Worm (Caenorhabditis elegans): ENCODE data around the gene taf-8.
"Not testable (repeated sequence)": the region's sequence is repeated elsewhere in the genome, so short reads cannot be mapped to it uniquely, and the experiment has no call there.

Gene taf-8

DNA sequence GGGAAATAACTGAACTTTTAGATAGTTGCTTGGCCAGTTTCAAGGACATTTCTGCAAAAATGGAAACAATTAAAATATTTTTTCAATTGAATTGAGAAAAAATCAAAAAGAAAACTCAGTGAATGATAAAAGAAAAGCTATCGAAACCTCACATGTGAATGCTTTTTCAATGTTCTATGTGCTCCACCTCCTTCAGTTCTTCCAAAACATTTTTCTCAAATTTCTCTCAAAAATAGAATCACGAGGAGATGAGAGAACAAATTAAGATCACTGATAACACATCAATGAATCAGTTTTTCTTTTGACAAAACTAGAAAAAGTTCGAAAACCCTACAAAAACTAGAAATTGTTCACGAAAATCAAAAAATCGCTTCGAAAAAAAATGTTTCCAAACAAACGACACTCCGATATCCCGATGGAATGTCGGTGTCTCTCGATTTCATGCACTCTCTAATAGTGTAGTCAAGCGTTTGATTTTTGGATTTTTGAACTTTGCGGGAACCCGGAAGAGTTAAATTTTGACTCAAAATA, 17.6 kb downstream of the taf-8 start, which contains the start of gene ZK1320.9:
TSS of gene ZK1320.9 (minus strand) at position 51 of the 531 bp plus-strand sequence.
- TF ChIP-seq unc-62 (GFP tag; optimal IDR thresholded peaks at IDR 0.05) = no peak

DNA sequence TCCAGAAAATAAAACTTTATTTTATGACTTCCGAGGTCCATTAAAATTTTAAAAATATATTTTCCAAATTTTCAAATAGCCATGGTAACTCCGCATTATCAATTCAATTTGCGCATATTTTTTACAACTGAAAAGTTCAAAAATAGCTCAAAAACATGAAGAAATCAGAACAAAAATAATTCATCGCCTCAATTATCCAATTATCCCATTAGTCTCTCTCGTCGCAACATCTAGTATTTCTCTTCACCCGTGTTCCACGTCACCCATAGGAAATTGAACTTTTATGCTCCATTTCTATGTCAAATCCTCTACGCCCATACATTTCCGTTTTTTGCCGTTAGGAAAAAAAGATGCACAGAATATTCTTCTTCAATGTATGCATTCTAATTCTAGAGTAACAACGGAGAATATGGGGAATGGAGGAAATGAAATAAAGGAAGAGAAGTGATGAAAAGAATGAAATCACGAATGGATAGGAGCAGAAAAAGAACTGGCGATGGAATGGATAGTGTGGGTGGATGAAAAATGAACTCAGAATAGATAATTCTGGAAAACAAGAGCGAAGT, 21.0 kb downstream of the taf-8 start:
- no peak for TF ChIP-seq unc-62 (GFP tag; optimal IDR thresholded peaks at IDR 0.05)

DNA sequence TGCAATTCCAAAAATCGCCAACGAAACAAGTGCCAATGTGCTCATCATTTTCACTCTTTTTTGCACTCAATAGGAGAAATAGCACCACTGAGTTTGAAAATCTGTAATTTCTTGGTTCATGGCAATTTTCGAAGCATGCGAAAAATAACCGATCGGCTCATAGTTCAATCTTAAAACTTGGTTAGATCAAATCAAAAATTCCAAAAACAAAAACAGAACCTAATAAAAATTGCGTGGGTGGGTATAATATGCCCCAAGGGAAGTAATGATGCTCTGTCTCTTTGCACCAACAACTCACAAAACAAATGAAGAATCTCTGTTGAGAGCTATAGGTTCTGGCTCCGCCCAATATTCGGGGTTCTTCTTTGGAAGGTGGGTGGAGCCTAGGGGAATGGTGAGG, 22.7 kb downstream of the taf-8 start, which contains the start of gene nlp-11:
TSS of gene nlp-11 (minus strand) at position 101 of the 400 bp plus-strand sequence.
- TF ChIP-seq unc-62 (GFP tag; optimal IDR thresholded peaks at IDR 0.05) = no peak

DNA sequence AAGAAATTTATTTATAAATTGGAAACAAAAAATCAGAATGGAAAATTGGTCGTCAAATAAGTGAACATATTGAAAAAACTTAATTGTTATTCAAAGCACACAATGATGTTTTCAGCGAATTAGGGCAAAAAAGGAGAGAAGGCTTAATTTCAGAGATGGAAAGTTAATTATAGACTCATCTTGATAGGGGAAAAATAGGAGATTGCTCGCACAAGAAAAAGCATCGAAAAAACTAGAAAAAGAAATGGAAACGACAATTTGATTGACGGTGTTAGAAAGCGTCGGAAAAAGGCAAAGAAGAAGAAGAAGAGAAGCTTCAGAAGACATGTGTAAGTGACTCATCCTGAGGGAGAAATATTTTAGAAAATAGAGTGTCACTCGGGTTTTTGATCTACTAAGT, 26.8 kb downstream of the taf-8 start:
- TF ChIP-seq unc-62 (GFP tag; optimal IDR thresholded peaks at IDR 0.05) = no peak

DNA sequence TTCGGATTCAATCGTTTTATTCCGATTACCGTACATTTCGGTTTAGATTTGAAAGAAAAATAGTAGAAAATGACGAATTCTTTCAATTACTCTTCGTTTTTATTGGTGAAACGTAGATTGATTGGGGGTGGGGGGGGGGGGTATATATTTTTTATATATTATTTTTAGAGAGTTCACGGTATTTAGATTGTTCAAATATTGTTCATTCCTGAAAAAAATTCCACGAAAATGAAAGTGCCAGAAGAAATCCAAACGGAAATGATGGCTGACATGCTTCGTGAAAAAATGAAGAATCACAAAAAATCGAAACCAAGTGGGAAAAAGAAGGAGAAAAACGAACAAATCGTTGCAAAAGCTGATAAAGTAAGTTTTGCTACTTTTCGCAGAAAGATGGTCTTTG, 31.2 kb downstream of the taf-8 start, which contains the start of the genes Y53C12A.8 and Y53C12A.7:
TSS of gene Y53C12A.8 (minus strand) at position 101 of the 400 bp plus-strand sequence.
TSS of gene Y53C12A.7 (plus strand) at position 181 of the 400 bp plus-strand sequence.
- TF ChIP-seq unc-62 (GFP tag; optimal IDR thresholded peaks at IDR 0.05) = no peak

DNA sequence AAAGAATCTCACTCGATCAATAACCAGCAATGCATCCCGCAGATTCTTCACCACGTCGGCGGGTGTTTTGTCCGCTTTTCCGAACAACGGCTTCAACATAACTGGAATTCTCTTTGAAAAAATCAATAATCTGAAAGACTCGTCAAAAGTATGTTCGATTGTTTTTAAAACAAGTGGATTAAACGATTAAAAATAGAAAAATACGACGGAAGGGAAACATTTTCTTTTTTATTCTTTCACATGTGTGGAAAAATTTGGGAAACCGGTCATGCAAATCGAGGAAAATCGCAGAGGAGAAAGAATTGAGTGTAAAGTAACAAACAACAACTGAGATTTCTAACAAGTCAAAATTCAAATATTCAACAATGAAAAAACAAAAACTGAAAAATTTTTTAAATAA, 34.5 kb downstream of the taf-8 start, which contains the start of gene mop-25.2:
TSS of gene mop-25.2 (minus strand) at position 101 of the 400 bp plus-strand sequence.
- TF ChIP-seq unc-62 (GFP tag; optimal IDR thresholded peaks at IDR 0.05) = no peak

DNA sequence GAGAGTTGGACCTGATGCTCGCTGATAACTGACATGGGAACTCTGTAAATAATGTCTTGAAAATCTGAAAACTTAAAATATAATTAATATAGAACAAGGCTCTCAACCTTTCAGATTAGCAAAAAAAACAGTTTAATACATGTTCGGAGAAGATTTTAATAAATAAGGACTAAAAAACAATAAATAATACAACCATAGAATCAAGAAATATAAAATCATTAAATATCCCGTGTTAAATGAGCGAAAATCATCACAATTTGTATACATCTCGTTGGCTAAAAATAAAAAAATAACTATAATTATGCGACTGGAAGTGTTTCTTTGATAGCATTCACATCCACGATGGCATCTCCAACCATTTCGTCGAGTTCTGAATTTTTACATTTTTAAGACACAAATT, 35.6 kb downstream of the taf-8 start, which contains the start of gene Y53C12A.10:
TSS of gene Y53C12A.10 (minus strand) at position 101 of the 400 bp plus-strand sequence.
- TF ChIP-seq unc-62 (GFP tag; optimal IDR thresholded peaks at IDR 0.05) = no peak

DNA sequence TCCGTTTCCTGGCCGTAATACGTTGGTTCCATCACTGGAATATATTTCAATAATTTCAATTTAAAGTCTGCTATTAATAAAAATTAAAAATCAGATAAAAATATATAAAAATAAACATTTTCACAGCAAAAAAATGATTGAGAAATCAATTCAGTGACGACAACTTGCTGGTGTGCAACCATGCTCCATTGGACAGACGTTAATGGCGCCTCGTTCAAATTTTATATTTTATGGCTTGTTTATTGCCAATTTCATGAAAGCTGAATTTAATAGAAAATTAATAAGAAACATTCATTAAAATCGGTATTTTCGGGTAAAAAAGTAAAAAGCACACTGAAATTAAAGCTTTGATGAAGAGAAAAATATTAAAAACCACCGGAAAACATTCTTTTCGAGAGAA, 37.1 kb downstream of the taf-8 start, which contains the start of gene Y53C12A.3:
TSS of gene Y53C12A.3 (minus strand) at position 34 of the 400 bp plus-strand sequence.
- TF ChIP-seq unc-62 (GFP tag; optimal IDR thresholded peaks at IDR 0.05) = no peak

DNA sequence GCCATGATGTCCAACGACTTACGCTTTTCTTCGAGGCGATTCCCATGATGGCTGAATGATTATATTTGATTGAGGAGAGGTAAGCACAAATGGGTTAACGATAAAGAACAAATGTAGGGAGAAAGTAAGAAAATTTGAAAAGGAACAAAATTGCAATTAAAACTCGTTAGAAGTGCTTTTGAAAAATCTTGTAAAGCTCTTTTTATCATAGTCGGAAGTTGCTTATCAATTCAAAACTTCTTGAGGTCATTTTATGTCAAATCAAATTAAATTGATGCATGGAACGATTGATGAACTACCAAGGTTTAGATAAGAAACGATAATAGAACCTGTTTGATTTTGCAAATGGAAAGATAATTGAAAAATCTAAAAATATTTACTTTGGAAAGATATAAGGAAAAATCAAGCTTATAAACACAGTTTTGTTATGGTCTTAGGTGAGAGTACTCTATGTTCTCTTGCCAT, 39.7 kb downstream of the taf-8 start, which contains the start of gene glt-5:
TSS of gene glt-5 (minus strand) at position 51 of the 465 bp plus-strand sequence.
- TF ChIP-seq unc-62 (GFP tag; optimal IDR thresholded peaks at IDR 0.05) = no peak

DNA sequence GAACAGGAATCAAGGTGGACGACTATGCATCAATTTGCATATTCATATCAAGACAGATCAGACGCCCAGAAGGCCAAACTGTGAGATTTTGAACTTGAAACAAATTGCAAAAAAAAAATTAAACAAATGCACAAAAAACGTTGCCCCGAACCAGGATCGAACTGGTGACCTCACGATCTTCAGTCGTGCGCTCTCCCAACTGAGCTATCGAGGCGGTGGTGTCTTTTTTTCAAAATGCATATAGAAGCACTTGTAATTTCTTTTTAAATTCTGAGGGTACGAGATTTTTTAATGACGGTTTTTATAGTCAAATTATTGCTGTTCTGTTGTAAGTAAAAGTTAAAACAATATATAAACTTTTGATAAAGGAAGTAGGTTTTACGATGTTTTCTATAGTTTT, 44.0 kb downstream of the taf-8 start:
- TF ChIP-seq unc-62 (GFP tag; optimal IDR thresholded peaks at IDR 0.05) = no peak

DNA sequence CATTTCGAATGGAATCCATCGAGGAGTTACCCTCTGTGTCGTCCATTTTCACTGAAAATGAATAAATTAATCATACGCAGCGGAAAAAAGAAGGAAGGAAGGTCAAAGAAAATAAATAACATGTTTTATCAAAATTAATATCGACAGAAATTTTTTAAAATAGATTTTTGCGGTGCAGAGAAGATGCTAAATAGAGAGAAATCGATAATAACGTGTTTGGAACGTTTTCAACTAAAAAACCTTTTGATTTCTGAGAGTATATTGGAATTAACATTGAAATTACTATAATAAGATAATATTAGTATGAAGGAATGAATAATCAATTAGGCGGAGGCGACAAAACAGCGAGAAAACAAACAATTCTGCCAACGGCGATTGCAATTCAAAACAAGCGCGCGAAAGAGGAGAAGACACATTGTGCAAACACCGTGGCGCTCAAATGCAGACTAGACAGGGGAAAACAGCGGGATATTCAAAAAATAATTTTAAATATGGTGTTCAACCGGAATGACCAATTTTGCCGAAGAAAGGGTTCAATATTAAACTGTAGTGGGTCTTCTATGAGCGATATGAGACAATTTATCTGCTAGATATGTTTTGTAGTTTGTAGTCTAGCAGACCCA, 47.4 kb downstream of the taf-8 start, which contains the start of gene wee-1.3:
TSS of gene wee-1.3 (minus strand) at position 51 of the 623 bp plus-strand sequence.
- TF ChIP-seq unc-62 (GFP tag; optimal IDR thresholded peaks at IDR 0.05) = no peak

DNA sequence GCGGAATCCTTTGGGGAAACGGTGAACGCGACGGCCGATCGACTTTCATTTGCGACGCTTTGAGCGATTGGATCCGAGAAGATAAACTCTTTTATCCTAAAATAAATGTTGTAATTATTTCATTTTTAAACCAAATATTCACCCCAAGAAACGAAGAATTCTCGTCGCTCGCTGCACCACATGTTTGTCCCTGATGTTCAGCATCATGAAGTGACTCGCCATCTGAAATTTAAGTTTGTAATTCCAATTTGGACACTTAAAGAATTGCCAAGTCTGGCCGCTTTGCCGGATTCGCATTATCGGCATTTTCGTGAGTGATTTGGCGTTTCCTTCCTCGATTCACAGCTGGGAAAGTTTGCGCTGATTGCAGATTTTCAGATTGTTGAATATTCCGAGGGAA, 48.8 kb downstream of the taf-8 start, which contains the start of gene Y53C12A.6:
TSS of gene Y53C12A.6 (minus strand) at position 101 of the 400 bp plus-strand sequence.
- TF ChIP-seq unc-62 (GFP tag; optimal IDR thresholded peaks at IDR 0.05) = no peak

DNA sequence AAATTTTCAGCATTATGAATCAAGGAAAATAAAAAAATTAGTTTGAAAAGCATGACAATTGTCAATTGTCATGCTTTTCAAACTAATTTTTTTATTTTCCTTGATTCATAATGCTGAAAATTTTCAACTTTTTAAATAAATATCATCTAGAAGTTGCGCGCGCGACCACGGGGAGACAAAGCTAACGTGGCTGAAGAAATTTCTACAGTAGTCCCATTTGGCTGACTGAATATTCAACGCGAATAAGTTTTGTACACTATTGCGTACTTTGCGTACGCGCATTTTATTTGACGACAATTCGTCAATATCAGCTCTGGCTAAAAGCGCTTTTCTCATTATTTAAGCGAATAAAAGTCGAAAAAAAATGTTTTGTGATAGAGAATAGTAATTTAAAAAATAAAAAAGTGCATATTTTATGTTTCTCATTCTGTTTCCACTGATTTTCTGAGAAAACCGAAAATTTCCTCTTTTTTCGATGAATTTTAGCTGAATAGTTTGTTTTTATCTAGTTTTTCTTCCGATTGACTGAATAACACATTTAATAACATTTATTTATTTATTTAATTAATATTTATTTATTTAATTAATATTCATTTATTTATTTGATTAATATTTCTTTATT, 49.6 kb downstream of the taf-8 start, which contains the start of gene Y53C12A.11:
TSS of gene Y53C12A.11 (minus strand) at position 68 of the 622 bp plus-strand sequence.
- TF ChIP-seq unc-62 (GFP tag; optimal IDR thresholded peaks at IDR 0.05) = not testable (repeated sequence)

Measured in whole organism, dauer.